Fruit fly (Drosophila melanogaster): ENCODE data around the gene spartin.

DNA sequence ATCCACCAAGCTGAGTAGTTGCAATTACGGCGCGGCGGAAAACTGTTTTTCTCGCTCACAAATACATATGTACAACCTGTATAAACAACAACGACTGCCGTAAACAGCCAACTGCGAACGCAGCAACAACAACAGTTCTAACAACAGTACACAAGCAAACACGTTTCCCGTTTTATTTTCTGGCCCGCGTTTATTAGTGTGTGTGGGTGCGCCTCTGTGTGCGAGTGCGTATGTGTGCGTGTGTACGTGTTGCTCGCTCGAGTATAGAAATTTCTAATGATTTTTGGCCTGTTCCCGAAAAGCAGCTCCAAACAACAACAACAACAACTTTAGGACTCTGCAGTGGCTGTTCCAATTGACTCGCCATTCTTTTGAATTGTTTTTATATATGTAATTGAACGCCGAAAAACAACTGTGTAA, 5.3 kb downstream of the spartin start:
- TF ChIP-seq chinmo (GFP tag; IDR thresholded peaks at IDR 0.05; ENCODE audit: partially characterized antibody) (0 out of 4 replicates have a peak, but pooled peaks have one; percentile 72), CG15514 (GFP tag; optimal IDR thresholded peaks at IDR 0.05) (no peak), cad (GFP tag; optimal IDR thresholded peaks at IDR 0.05) (no peak), CG15011 (GFP tag; optimal IDR thresholded peaks at IDR 0.05) (no peak), nerfin-2 (GFP tag; IDR thresholded peaks at IDR 0.05; ENCODE audit: partially characterized antibody) (no peak), Gug (GFP tag; IDR thresholded peaks at IDR 0.05) (no peak), HLHmδ (GFP tag; optimal IDR thresholded peaks at IDR 0.05) (no peak), dan (GFP tag; IDR thresholded peaks at IDR 0.05) (no peak), CG12104 (GFP tag; optimal IDR thresholded peaks at IDR 0.05) (no peak), E2f2 (GFP tag; IDR thresholded peaks at IDR 0.05) (no peak)

Measured in whole organism, embryonic.